Worm (Caenorhabditis elegans) whole organism, mixed stage, embryonic: ENCODE data around the gene acs-18.
A peak's percentile ranks its signal among the peaks of the same experiment; 100 is the strongest.

Experiments
- M03D4.4 ChIP-seq: sonication (generic microtip); optimal IDR thresholded peaks from 2 replicates; lab custom pipeline; 2017; ENCODE audit warnings: mild to moderate bottlenecking, missing genetic modification characterization, missing compliant biosample characterization
- ceh-43 ChIP-seq: fragments of 200-800 bp; sonication (Bioruptor generic); optimal IDR thresholded peaks from 2 replicates; lab custom pipeline; 2018; ENCODE audit warnings: mild to moderate bottlenecking, missing genetic modification characterization, moderate library complexity, missing compliant biosample characterization
- cnd-1 ChIP-seq: fragments of 200-800 bp; sonication (Bioruptor generic); optimal IDR thresholded peaks from 2 replicates; lab custom pipeline; 2018; ENCODE audit warnings: mild to moderate bottlenecking, missing genetic modification characterization, missing compliant biosample characterization
- elt-1 ChIP-seq: sonication (generic microtip); optimal IDR thresholded peaks from 2 replicates; lab custom pipeline; 2017; ENCODE audit warnings: missing genetic modification characterization, mild to moderate bottlenecking, missing compliant biosample characterization, antibody characterized with exemption, moderate library complexity, borderline replicate concordance; ENCODE audit not compliant: insufficient read depth
- elt-3 ChIP-seq: fragments of 150-350 bp; optimal IDR thresholded peaks from 2 replicates; lab custom pipeline; 2014; ENCODE audit warnings: missing biosample characterization, missing genetic modification characterization
- mep-1 ChIP-seq: fragments of 150-350 bp; optimal IDR thresholded peaks from 2 replicates; lab custom pipeline; 2017; ENCODE audit warnings: missing biosample characterization, missing genetic modification reagents, missing genetic modification characterization, inconsistent platforms
- nhr-12 ChIP-seq: fragments of 150-350 bp; optimal IDR thresholded peaks from 2 replicates; lab custom pipeline; 2014; ENCODE audit warnings: missing biosample characterization, missing genetic modification characterization
- nhr-237 ChIP-seq: fragments of 150-350 bp; optimal IDR thresholded peaks from 2 replicates; lab custom pipeline; 2014; ENCODE audit warnings: missing biosample characterization, missing genetic modification characterization
- nhr-28 ChIP-seq: fragments of 150-350 bp; optimal IDR thresholded peaks from 2 replicates; lab custom pipeline; 2014; ENCODE audit warnings: missing biosample characterization, missing genetic modification characterization
- nhr-76 ChIP-seq: sonication (generic microtip); optimal IDR thresholded peaks from 2 replicates; lab custom pipeline; 2017; ENCODE audit warnings: missing biosample characterization, missing genetic modification characterization
- snpc-4 ChIP-seq: fragments of 150-350 bp; optimal IDR thresholded peaks from 2 replicates; lab custom pipeline; 2014; ENCODE audit warnings: missing biosample characterization, missing genetic modification characterization
- tbx-8 ChIP-seq: fragments of 200-800 bp; sonication (Bioruptor generic); optimal IDR thresholded peaks from 2 replicates; lab custom pipeline; 2018; ENCODE audit warnings: mild to moderate bottlenecking, missing genetic modification characterization, moderate library complexity, missing compliant biosample characterization
- unc-39 ChIP-seq: fragments of 150-350 bp; optimal IDR thresholded peaks from 2 replicates; lab custom pipeline; 2014; ENCODE audit warnings: missing biosample characterization, missing genetic modification characterization
- unc-62 ChIP-seq: fragments of 150-350 bp; optimal IDR thresholded peaks from 2 replicates; lab custom pipeline; 2014; ENCODE audit warnings: missing biosample characterization, missing genetic modification reagents, missing genetic modification characterization

ce11 chrIV:10261061-10261460 lies 52.4 kb downstream of the acs-18 start:
- TF ChIP-seq unc-39 (tag; lab: Kevin White, UChicago) (no peak), elt-3 (peak; percentile 63), nhr-76 (tag; lab: Kevin White, UChicago) (no peak), unc-62 (GFP tag; lab: Kevin White, UChicago) (no peak), nhr-237 (no peak), nhr-28 (tag; lab: Kevin White, UChicago) (no peak), snpc-4 (no peak), cnd-1 (tag; lab: Kevin White, UChicago) (no peak), M03D4.4 (tag; lab: Kevin White, UChicago) (no peak), mep-1 (tag; lab: Kevin White, UChicago) (no peak), nhr-12 (tag; lab: Kevin White, UChicago) (no peak), elt-1 (peak; percentile 99), tbx-8 (GFP tag; lab: Kevin White, UChicago) (no peak), ceh-43 (no peak)
